Worm (Caenorhabditis elegans): ENCODE measurements around the gene T01D1.3.

DNA sequence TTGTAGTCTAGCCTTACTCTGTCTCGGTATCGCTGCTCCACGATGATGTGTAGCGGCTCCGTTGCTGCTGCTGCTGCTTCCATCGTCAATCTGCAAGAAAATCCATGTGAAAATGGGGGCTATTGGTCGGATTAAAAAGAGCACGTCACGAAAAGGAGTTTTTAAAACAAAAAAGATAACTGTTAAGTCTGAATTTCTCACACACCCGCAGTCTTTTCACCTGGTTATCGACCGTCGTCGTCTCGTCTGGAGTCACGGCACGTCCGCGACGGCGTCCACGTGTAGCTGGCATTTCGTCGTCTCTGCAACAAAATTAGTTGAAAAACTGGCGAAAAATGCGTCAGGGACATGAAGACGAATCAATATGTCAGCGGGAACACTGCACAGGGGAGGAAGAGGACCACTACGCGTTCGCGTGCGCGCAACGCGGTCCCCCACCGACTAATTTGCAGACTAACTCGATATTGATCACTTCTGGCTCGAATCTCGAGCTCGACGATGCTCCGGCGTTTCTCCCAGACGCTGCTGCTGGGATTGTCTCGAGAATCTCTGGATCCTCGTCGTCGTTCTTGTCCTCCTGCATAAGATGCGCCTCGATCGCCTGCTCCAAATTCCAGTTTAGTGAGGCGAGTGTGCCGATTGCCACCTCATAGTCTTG is 44.2 kb upstream of the T01D1.3 start:
- TF ChIP-seq ztf-23 (GFP tag; IDR thresholded peaks at IDR 0.05) (no peak), klf-2 (GFP tag; conservative IDR thresholded peaks at IDR 0.05) (no peak), med-1 (GFP tag; optimal IDR thresholded peaks at IDR 0.05; ENCODE audit: insufficient read depth) (no peak), T22C8.4 (GFP tag; IDR thresholded peaks at IDR 0.05) (no peak), tab-1 (GFP tag; IDR thresholded peaks at IDR 0.05) (no peak), ztf-29 (GFP tag; IDR thresholded peaks at IDR 0.05) (no peak), flt-1 (GFP tag; IDR thresholded peaks at IDR 0.05) (no peak)
